Comparison of ENCODE assay signal across 5 fruit fly cellular contexts in the genomic region with DNA sequence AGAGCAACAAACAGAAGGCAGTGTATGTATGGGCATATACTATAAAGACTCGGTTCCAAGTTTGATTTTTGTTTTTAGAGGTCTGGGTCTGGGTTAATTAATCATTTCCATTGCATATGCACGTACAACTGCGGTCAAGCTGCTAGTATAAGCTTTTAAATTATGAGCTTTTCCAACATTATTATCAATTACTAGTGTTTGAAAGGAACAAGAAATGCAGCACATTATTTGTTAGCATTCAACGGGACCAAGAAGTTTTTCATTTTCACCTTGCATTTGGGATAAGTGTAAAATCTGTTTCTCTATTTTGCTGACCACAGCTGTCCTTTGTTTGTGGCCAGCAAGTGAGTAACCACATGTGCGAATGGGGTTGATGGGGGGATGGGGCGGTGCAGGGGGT.
TF ChIP-seq lines count a peak whose summit lies in the region.

No protein-coding gene starts in this region.

- no peak for TF ChIP-seq CTCF in whole organism, embryonic (GFP tag; optimal IDR thresholded peaks at IDR 0.05; lab: Kevin White, UChicago)

TF ChIP-seq in whole organism, adult, 20 proteins besides CTCF, POLR2A, EP300 and RAD21:
- peak; percentile 36 for TF ChIP-seq tj (GFP tag; optimal IDR thresholded peaks at IDR 0.05; lab: Kevin White, UChicago)
- peak; percentile 65 for TF ChIP-seq CG7101 (tag; optimal IDR thresholded peaks at IDR 0.05; lab: Kevin White, UChicago)
- TF ChIP-seq Clk (GFP tag; optimal IDR thresholded peaks at IDR 0.05; lab: Kevin White, UChicago): no peak
- peak; percentile 45 for TF ChIP-seq CG33017 (tag; optimal IDR thresholded peaks at IDR 0.05; lab: Kevin White, UChicago)
- peak; percentile 68 for TF ChIP-seq bab1 (GFP tag; optimal IDR thresholded peaks at IDR 0.05; lab: Kevin White, UChicago)
- peak; percentile 17 for TF ChIP-seq CG11617 (GFP tag; optimal IDR thresholded peaks at IDR 0.05; lab: Kevin White, UChicago)
- no peak for TF ChIP-seq Mnt (GFP tag; optimal IDR thresholded peaks at IDR 0.05; lab: Kevin White, UChicago)
- TF ChIP-seq CG7045 (GFP tag; optimal IDR thresholded peaks at IDR 0.05; lab: Kevin White, UChicago): peak; percentile 1
- peak; percentile 62 for TF ChIP-seq CG14711 (tag; optimal IDR thresholded peaks at IDR 0.05; lab: Kevin White, UChicago)
- no peak for TF ChIP-seq CG1620 (GFP tag; optimal IDR thresholded peaks at IDR 0.05; lab: Kevin White, UChicago)

TF ChIP-seq in whole organism, embryonic, 481 proteins besides CTCF, POLR2A, EP300 and RAD21 (continues in another document):
- TF ChIP-seq Sry-δ (GFP tag; optimal IDR thresholded peaks at IDR 0.05; lab: Kevin White, UChicago) (no peak), CG11398 (GFP tag; optimal IDR thresholded peaks at IDR 0.05; lab: Kevin White, UChicago) (no peak), CG14965 (GFP tag; optimal IDR thresholded peaks at IDR 0.05; lab: Kevin White, UChicago; ENCODE audit: borderline replicate concordance) (no peak), D (optimal IDR thresholded peaks at IDR 0.05; lab: Kevin White, UChicago) (no peak), D (GFP tag; optimal IDR thresholded peaks at IDR 0.05; lab: Kevin White, UChicago) (peak; percentile 8), CG16779 (GFP tag; IDR thresholded peaks at IDR 0.05; lab: Robert Waterston, UW) (no peak), CG2129 (GFP tag; IDR thresholded peaks at IDR 0.05; lab: Robert Waterston, UW; ENCODE audit: partially characterized antibody) (no peak), Mrtf (GFP tag; IDR thresholded peaks at IDR 0.05; lab: Robert Waterston, UW) (0 out of 3 replicates have a peak, but pooled peaks have one; percentile 32), fru (optimal IDR thresholded peaks at IDR 0.05; lab: Kevin White, UChicago) (no peak), CG2875 (GFP tag; optimal IDR thresholded peaks at IDR 0.05; lab: Kevin White, UChicago) (peak; percentile 30), Ets65A (GFP tag; lab: Kevin White, UChicago) (no peak), Sox100B (GFP tag; optimal IDR thresholded peaks at IDR 0.05; lab: Kevin White, UChicago) (peak; percentile 16), CG33557 (GFP tag; optimal IDR thresholded peaks at IDR 0.05; lab: Kevin White, UChicago) (no peak), CG6654 (GFP tag; optimal IDR thresholded peaks at IDR 0.05; lab: Kevin White, UChicago) (no peak), H2.0 (GFP tag; IDR thresholded peaks at IDR 0.05; lab: Robert Waterston, UW) (0 out of 2 replicates have a peak, but pooled peaks have one; percentile 6), CG15514 (GFP tag; optimal IDR thresholded peaks at IDR 0.05; lab: Kevin White, UChicago) (peak; percentile 24), CG14050 (GFP tag; IDR thresholded peaks at IDR 0.05; lab: Robert Waterston, UW) (no peak), CG10274 (GFP tag; optimal IDR thresholded peaks at IDR 0.05; lab: Kevin White, UChicago) (no peak), shn (GFP tag; optimal IDR thresholded peaks at IDR 0.05; lab: Kevin White, UChicago) (no peak)

TF ChIP-seq in whole organism, prepupa, 60 proteins besides CTCF, POLR2A, EP300 and RAD21 (continues in another document):
- TF ChIP-seq achi (GFP tag; optimal IDR thresholded peaks at IDR 0.05; lab: Kevin White, UChicago): peak; percentile 50
- peak; percentile 35 for TF ChIP-seq CG10669 (GFP tag; optimal IDR thresholded peaks at IDR 0.05; lab: Kevin White, UChicago)
- peak; percentile 42 for TF ChIP-seq CG8319 (GFP tag; optimal IDR thresholded peaks at IDR 0.05; lab: Kevin White, UChicago)
- peak; percentile 60 for TF ChIP-seq lz (GFP tag; optimal IDR thresholded peaks at IDR 0.05; lab: Kevin White, UChicago)
- TF ChIP-seq CG1621 (tag; optimal IDR thresholded peaks at IDR 0.05; lab: Kevin White, UChicago): peak; percentile 18
- no peak for TF ChIP-seq fd85E (GFP tag; optimal IDR thresholded peaks at IDR 0.05; lab: Kevin White, UChicago)
- no peak for TF ChIP-seq CG6276 (GFP tag; optimal IDR thresholded peaks at IDR 0.05; lab: Kevin White, UChicago)
- TF ChIP-seq Smox (GFP tag; optimal IDR thresholded peaks at IDR 0.05; lab: Kevin White, UChicago): peak; percentile 48
- peak; percentile 74 for TF ChIP-seq svp (GFP tag; lab: Kevin White, UChicago)
- TF ChIP-seq Gug (GFP tag; IDR thresholded peaks at IDR 0.05; lab: Robert Waterston, UW): peak; percentile 26; the same call in 1 of the 2 replicates
- TF ChIP-seq CG9139 (GFP tag; optimal IDR thresholded peaks at IDR 0.05; lab: Kevin White, UChicago): no peak
- TF ChIP-seq CG8119 (GFP tag; IDR thresholded peaks at IDR 0.05; lab: Robert Waterston, UW): no peak
- no peak for TF ChIP-seq CG4318 (GFP tag; optimal IDR thresholded peaks at IDR 0.05; lab: Kevin White, UChicago)
- TF ChIP-seq Ets21C (GFP tag; optimal IDR thresholded peaks at IDR 0.05; lab: Kevin White, UChicago): peak; percentile 32
- peak; percentile 55 for TF ChIP-seq pdm3 (GFP tag; optimal IDR thresholded peaks at IDR 0.05; lab: Kevin White, UChicago)
- peak; percentile 70 for TF ChIP-seq esn (GFP tag; optimal IDR thresholded peaks at IDR 0.05; lab: Kevin White, UChicago)
- TF ChIP-seq Eip75B (GFP tag; optimal IDR thresholded peaks at IDR 0.05; lab: Kevin White, UChicago): peak; percentile 58
- peak; percentile 57 for TF ChIP-seq CG3919 (GFP tag; optimal IDR thresholded peaks at IDR 0.05; lab: Kevin White, UChicago)
- TF ChIP-seq Hr39 (GFP tag; optimal IDR thresholded peaks at IDR 0.05; lab: Kevin White, UChicago): peak; percentile 69
- no peak for TF ChIP-seq Eip93F (GFP tag; optimal IDR thresholded peaks at IDR 0.05; lab: Kevin White, UChicago)

TF ChIP-seq in whole organism, pupa, 21 proteins besides CTCF, POLR2A, EP300 and RAD21:
- no peak for TF ChIP-seq rn (GFP tag; IDR thresholded peaks at IDR 0.05; lab: Robert Waterston, UW)
- TF ChIP-seq Ets98B (GFP tag; IDR thresholded peaks at IDR 0.05; lab: Robert Waterston, UW): peak; percentile 31; the same call in 1 of the 2 replicates
- TF ChIP-seq EcR (GFP tag; optimal IDR thresholded peaks at IDR 0.05; lab: Kevin White, UChicago): no peak
- TF ChIP-seq CG10348 (GFP tag; IDR thresholded peaks at IDR 0.05; lab: Robert Waterston, UW): no peak
- no peak for TF ChIP-seq CG8301 (tag; optimal IDR thresholded peaks at IDR 0.05; lab: Kevin White, UChicago)
- TF ChIP-seq CG32121 (GFP tag; IDR thresholded peaks at IDR 0.05; lab: Robert Waterston, UW): 0 out of 2 replicates have a peak, but pooled peaks have one; percentile 32
- TF ChIP-seq CG17806 (tag; optimal IDR thresholded peaks at IDR 0.05; lab: Kevin White, UChicago): peak; percentile 51
- TF ChIP-seq CG15710 (tag; optimal IDR thresholded peaks at IDR 0.05; lab: Kevin White, UChicago): peak; percentile 49
- TF ChIP-seq CG4496 (GFP tag; IDR thresholded peaks at IDR 0.05; lab: Robert Waterston, UW): peak; percentile 70; the same call in 1 of the 3 replicates
- TF ChIP-seq CG8159 (tag; optimal IDR thresholded peaks at IDR 0.05; lab: Kevin White, UChicago): peak; percentile 62
- TF ChIP-seq D1 (tag; optimal IDR thresholded peaks at IDR 0.05; lab: Kevin White, UChicago): no peak
- peak; percentile 36 for TF ChIP-seq Snoo (tag; optimal IDR thresholded peaks at IDR 0.05; lab: Kevin White, UChicago)
- TF ChIP-seq Pif1A (GFP tag; optimal IDR thresholded peaks at IDR 0.05; lab: Kevin White, UChicago): peak; percentile 14
- no peak for TF ChIP-seq CG14655 (GFP tag; optimal IDR thresholded peaks at IDR 0.05; lab: Kevin White, UChicago)
- no peak for TF ChIP-seq CG12605 (GFP tag; IDR thresholded peaks at IDR 0.05; lab: Robert Waterston, UW)
- TF ChIP-seq CG34367 (tag; optimal IDR thresholded peaks at IDR 0.05; lab: Kevin White, UChicago): peak; percentile 23
- TF ChIP-seq CG13204 (GFP tag; optimal IDR thresholded peaks at IDR 0.05; lab: Kevin White, UChicago): no peak
- no peak for TF ChIP-seq gl (tag; optimal IDR thresholded peaks at IDR 0.05; lab: Kevin White, UChicago)
- TF ChIP-seq CG9948 (tag; optimal IDR thresholded peaks at IDR 0.05; lab: Kevin White, UChicago): no peak
- peak; percentile 35 for TF ChIP-seq Pif1B (GFP tag; optimal IDR thresholded peaks at IDR 0.05; lab: Kevin White, UChicago)
- TF ChIP-seq fd96Ca (GFP tag; IDR thresholded peaks at IDR 0.05; lab: Robert Waterston, UW): peak; percentile 53; the same call in 1 of the 3 replicates

TF ChIP-seq in whole organism, wandering third instar larva, 38 proteins besides CTCF, POLR2A, EP300 and RAD21:
- TF ChIP-seq HLH106 (tag; optimal IDR thresholded peaks at IDR 0.05; lab: Kevin White, UChicago) (peak; percentile 47), Hr78 (GFP tag; optimal IDR thresholded peaks at IDR 0.05; lab: Kevin White, UChicago) (no peak), psq (GFP tag; optimal IDR thresholded peaks at IDR 0.05; lab: Kevin White, UChicago) (peak; percentile 44), Sp1 (GFP tag; optimal IDR thresholded peaks at IDR 0.05; lab: Kevin White, UChicago) (peak; percentile 44), CG9705 (GFP tag; optimal IDR thresholded peaks at IDR 0.05; lab: Kevin White, UChicago) (no peak), br (GFP tag; optimal IDR thresholded peaks at IDR 0.05; lab: Kevin White, UChicago) (peak; percentile 39), dmrt93B (GFP tag; optimal IDR thresholded peaks at IDR 0.05; lab: Kevin White, UChicago) (peak; percentile 39), rgr (GFP tag; optimal IDR thresholded peaks at IDR 0.05; lab: Kevin White, UChicago) (peak; percentile 72), CG32264 (GFP tag; optimal IDR thresholded peaks at IDR 0.05; lab: Kevin White, UChicago) (peak; percentile 45), ey (GFP tag; optimal IDR thresholded peaks at IDR 0.05; lab: Kevin White, UChicago) (peak; percentile 61), woc (GFP tag; optimal IDR thresholded peaks at IDR 0.05; lab: Kevin White, UChicago) (no peak), Rel (GFP tag; optimal IDR thresholded peaks at IDR 0.05; lab: Kevin White, UChicago) (no peak), Rel (tag; optimal IDR thresholded peaks at IDR 0.05; lab: Kevin White, UChicago) (no peak), Hnf4 (GFP tag; optimal IDR thresholded peaks at IDR 0.05; lab: Kevin White, UChicago) (peak; percentile 56), Mio (GFP tag; optimal IDR thresholded peaks at IDR 0.05; lab: Kevin White, UChicago) (no peak), Hr83 (GFP tag; optimal IDR thresholded peaks at IDR 0.05; lab: Kevin White, UChicago; ENCODE audit: poor library complexity, severe bottlenecking) (no peak), OdsH (GFP tag; optimal IDR thresholded peaks at IDR 0.05; lab: Kevin White, UChicago) (peak; percentile 44), fru (GFP tag; optimal IDR thresholded peaks at IDR 0.05; lab: Kevin White, UChicago) (peak; percentile 58), h (GFP tag; optimal IDR thresholded peaks at IDR 0.05; lab: Kevin White, UChicago) (peak; percentile 70), tai (GFP tag; optimal IDR thresholded peaks at IDR 0.05; lab: Kevin White, UChicago) (peak; percentile 43), foxo (GFP tag; optimal IDR thresholded peaks at IDR 0.05; lab: Kevin White, UChicago) (peak in 1 of 2 experiments; percentile 65)
